Fruit fly (Drosophila melanogaster): ENCODE results near the gene mge.

Gene mge

DNA sequence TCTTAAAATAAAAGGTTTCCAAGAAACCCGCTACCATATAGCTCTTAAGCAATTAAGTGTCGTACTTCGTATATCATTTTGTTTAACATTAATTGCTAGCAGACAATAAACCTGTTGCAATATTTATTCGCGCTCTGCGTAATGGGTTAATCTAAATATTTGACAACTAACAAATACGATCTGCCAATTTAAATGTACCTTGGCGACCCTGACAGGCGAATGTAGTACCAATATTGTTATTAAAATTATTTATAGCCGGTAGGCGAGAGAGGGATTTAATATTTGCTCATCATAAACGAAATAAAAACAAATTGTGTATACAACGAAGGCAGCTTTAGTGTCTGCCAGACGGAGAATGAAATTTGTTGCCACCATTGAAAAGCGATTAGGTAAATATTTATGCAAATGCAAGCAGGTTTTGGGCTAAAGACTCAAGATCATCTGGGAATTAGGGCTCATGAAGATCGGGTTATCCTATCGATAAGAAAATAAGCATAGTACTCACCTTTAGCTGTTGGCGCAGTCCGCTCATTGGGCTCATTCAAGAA, 23.1 kb upstream of the mge start (continued):
- TF ChIP-seq tup (GFP tag; optimal IDR thresholded peaks at IDR 0.05) (no peak), CG3838 (GFP tag; optimal IDR thresholded peaks at IDR 0.05) (no peak), Chrac-16 (GFP tag; optimal IDR thresholded peaks at IDR 0.05) (no peak), CG7786 (GFP tag; optimal IDR thresholded peaks at IDR 0.05) (no peak), CG15601 (tag; optimal IDR thresholded peaks at IDR 0.05) (no peak), CG34422 (GFP tag; IDR thresholded peaks at IDR 0.05) (no peak), sc (optimal IDR thresholded peaks at IDR 0.05) (no peak), sc (GFP tag; optimal IDR thresholded peaks at IDR 0.05) (no peak), NC2α (GFP tag; optimal IDR thresholded peaks at IDR 0.05) (no peak), CG13123 (GFP tag; optimal IDR thresholded peaks at IDR 0.05) (no peak), trem (tag; optimal IDR thresholded peaks at IDR 0.05) (no peak), fd96Cb (tag; optimal IDR thresholded peaks at IDR 0.05) (no peak), CG17912 (GFP tag; optimal IDR thresholded peaks at IDR 0.05) (no peak), wor (GFP tag; IDR thresholded peaks at IDR 0.05) (no peak), MTF-1 (GFP tag; optimal IDR thresholded peaks at IDR 0.05; ENCODE audit: borderline replicate concordance) (no peak), Sry-β (GFP tag; optimal IDR thresholded peaks at IDR 0.05) (no peak), psq (GFP tag; optimal IDR thresholded peaks at IDR 0.05) (no peak), CG9876 (GFP tag; optimal IDR thresholded peaks at IDR 0.05) (no peak), D19B (GFP tag; optimal IDR thresholded peaks at IDR 0.05) (no peak), amos (GFP tag; IDR thresholded peaks at IDR 0.05; ENCODE audit: partially characterized antibody) (no peak), Scr (GFP tag; IDR thresholded peaks at IDR 0.05; ENCODE audit: partially characterized antibody) (no peak), PHDP (tag; optimal IDR thresholded peaks at IDR 0.05) (peak; percentile 61), Mrtf (GFP tag; IDR thresholded peaks at IDR 0.05) (no peak), CG17186 (GFP tag; optimal IDR thresholded peaks at IDR 0.05) (no peak), CG31388 (GFP tag; optimal IDR thresholded peaks at IDR 0.05) (no peak), CG7987 (GFP tag; optimal IDR thresholded peaks at IDR 0.05) (peak; percentile 13), CG2875 (GFP tag; optimal IDR thresholded peaks at IDR 0.05) (no peak), mirr (GFP tag; optimal IDR thresholded peaks at IDR 0.05) (peak; percentile 27), CG12769 (tag; optimal IDR thresholded peaks at IDR 0.05) (peak; percentile 47), Asciz (GFP tag; optimal IDR thresholded peaks at IDR 0.05) (peak; percentile 7), br (optimal IDR thresholded peaks at IDR 0.05) (no peak), lab (GFP tag; optimal IDR thresholded peaks at IDR 0.05) (peak; percentile 81), CG12942 (GFP tag; optimal IDR thresholded peaks at IDR 0.05) (no peak), lmd (GFP tag; IDR thresholded peaks at IDR 0.05) (no peak), Myb (GFP tag; optimal IDR thresholded peaks at IDR 0.05) (no peak), her (GFP tag; optimal IDR thresholded peaks at IDR 0.05) (no peak), Ptx1 (GFP tag; IDR thresholded peaks at IDR 0.05) (no peak), CG10209 (GFP tag; optimal IDR thresholded peaks at IDR 0.05) (peak; percentile 45), NFAT (GFP tag; IDR thresholded peaks at IDR 0.05) (no peak), CoRest (tag; optimal IDR thresholded peaks at IDR 0.05) (peak; percentile 13), CG4360 (GFP tag; IDR thresholded peaks at IDR 0.05) (no peak), NfI (GFP tag; optimal IDR thresholded peaks at IDR 0.05) (peak; percentile 22), ase (GFP tag; IDR thresholded peaks at IDR 0.05) (no peak), CG13624 (GFP tag; optimal IDR thresholded peaks at IDR 0.05) (no peak), CG14050 (GFP tag; IDR thresholded peaks at IDR 0.05) (no peak), CG11093 (GFP tag; IDR thresholded peaks at IDR 0.05) (no peak), Dbx (GFP tag; IDR thresholded peaks at IDR 0.05) (no peak), grn (GFP tag; optimal IDR thresholded peaks at IDR 0.05) (no peak), gcm (GFP tag; optimal IDR thresholded peaks at IDR 0.05) (no peak), CG1832 (GFP tag; optimal IDR thresholded peaks at IDR 0.05) (no peak), CG6654 (GFP tag; optimal IDR thresholded peaks at IDR 0.05) (no peak)

All from whole organism, embryonic.